Worm (Caenorhabditis elegans) whole organism, L1 larva: ENCODE results near the gene fbxa-214.
A peak's percentile ranks its signal among the peaks of the same experiment; 100 is the strongest.

Experiments
- C04F5.9 ChIP-seq: sonication (generic microtip); optimal IDR thresholded peaks from 2 replicates; lab custom pipeline; 2016; ENCODE audit warnings: missing genetic modification characterization, missing compliant biosample characterization
- C16A3.4 ChIP-seq: fragments of 150-350 bp; optimal IDR thresholded peaks from 2 replicates; lab custom pipeline; 2014; ENCODE audit warnings: missing biosample characterization, missing genetic modification characterization
- blmp-1 ChIP-seq: fragments of 150-350 bp; optimal IDR thresholded peaks from 2 replicates; lab custom pipeline; 2014; ENCODE audit warnings: missing biosample characterization, missing genetic modification characterization
- ceh-8 ChIP-seq: fragments of 200-800 bp; sonication (Bioruptor generic); optimal IDR thresholded peaks from 2 replicates; lab custom pipeline; 2018; ENCODE audit warnings: mild to moderate bottlenecking, missing genetic modification characterization, moderate library complexity, missing compliant biosample characterization
- ceh-82 ChIP-seq, 3 experiments: fragments of 150-350 bp in 1 of 3; sonication (generic microtip) in 2 of 3; optimal IDR thresholded peaks; 2 replicates each; lab custom pipeline; 2014 to 2017; ENCODE audit warnings: missing biosample characterization in 3 of 3, missing genetic modification characterization in 3 of 3
- ceh-88 ChIP-seq: fragments of 200-800 bp; sonication (Bioruptor generic); IDR thresholded peaks from 2 replicates; pipeline ENCODE4 v1.3.6; 2022; ENCODE audit warnings: missing genetic modification characterization, missing compliant biosample characterization
- dpl-1 ChIP-seq, 3 experiments: fragments of 150-350 bp in 2 of 3; sonication (generic microtip) in 1 of 3; optimal IDR thresholded peaks; 2 replicates each; lab custom pipeline; 2014 to 2017; ENCODE audit warnings: missing biosample characterization in 3 of 3, missing genetic modification characterization in 3 of 3, missing genetic modification reagents in 3 of 3
- efl-1 ChIP-seq, 4 experiments: fragments of 150-350 bp; optimal IDR thresholded peaks in 3 of 4; peaks in 1 of 4; 1 replicate in 1 of 4; 2 replicates in 3 of 4; lab custom pipeline; 2014; ENCODE audit warnings: missing biosample characterization in 2 of 4, missing genetic modification characterization in 2 of 4, missing genetic modification reagents in 2 of 4
- efl-3 ChIP-seq: fragments of 200-800 bp; sonication (Bioruptor generic); optimal IDR thresholded peaks from 2 replicates; lab custom pipeline; 2018; ENCODE audit warnings: mild to moderate bottlenecking, missing genetic modification characterization, missing compliant biosample characterization
- egl-13 ChIP-seq: sonication (generic microtip); optimal IDR thresholded peaks from 2 replicates; lab custom pipeline; 2016; ENCODE audit warnings: missing genotype, missing genetic modification reagents, missing genetic modification characterization, missing compliant biosample characterization
- elt-2 ChIP-seq: sonication (generic microtip); optimal IDR thresholded peaks from 2 replicates; lab custom pipeline; 2016; ENCODE audit warnings: missing genetic modification characterization, mild to moderate bottlenecking, inconsistent platforms, missing compliant biosample characterization, missing genetic modification reagents
- elt-3 ChIP-seq, 6 experiments: fragments of 150-350 bp in 1 of 6; sonication (generic microtip); optimal IDR thresholded peaks; 2 replicates each; lab custom pipeline; 2017 to 2018; ENCODE audit warnings: missing biosample characterization in 6 of 6, missing genetic modification characterization in 6 of 6, inconsistent platforms in 1 of 6
- ets-5 ChIP-seq: fragments of 200-800 bp; sonication (Bioruptor generic); IDR thresholded peaks from 2 replicates; pipeline ENCODE4 v1.3.6; 2022; ENCODE audit warnings: missing genetic modification characterization, missing compliant biosample characterization
- fkh-10 ChIP-seq: sonication (generic microtip); optimal IDR thresholded peaks from 2 replicates; lab custom pipeline; 2017; ENCODE audit warnings: missing biosample characterization, missing genetic modification reagents, missing genetic modification characterization
- fkh-8 ChIP-seq: sonication (generic microtip); optimal IDR thresholded peaks from 2 replicates; lab custom pipeline; 2016; ENCODE audit warnings: mild to moderate bottlenecking, missing genetic modification characterization, missing compliant biosample characterization
- fos-1 ChIP-seq: fragments of 150-350 bp; optimal IDR thresholded peaks from 2 replicates; lab custom pipeline; 2014; ENCODE audit warnings: missing biosample characterization, missing genetic modification characterization
- grh-1 ChIP-seq: fragments of 200-800 bp; sonication (Bioruptor generic); IDR thresholded peaks from 2 replicates; pipeline ENCODE4 v1.3.6; 2022; ENCODE audit warnings: missing genetic modification reagents, missing genetic modification characterization, missing compliant biosample characterization
- hlh-17 ChIP-seq: fragments of 200-800 bp; sonication (Bioruptor generic); optimal IDR thresholded peaks from 2 replicates; lab custom pipeline; 2018; ENCODE audit warnings: missing genetic modification characterization, mild to moderate bottlenecking, missing compliant biosample characterization, moderate library complexity, borderline replicate concordance
- hpl-2 ChIP-seq: fragments of 150-350 bp; optimal IDR thresholded peaks from 2 replicates; lab custom pipeline; 2014; ENCODE audit warnings: missing biosample characterization, missing genetic modification reagents, missing genetic modification characterization
- lin-13 ChIP-seq: fragments of 150-350 bp; optimal IDR thresholded peaks from 2 replicates; lab custom pipeline; 2014; ENCODE audit warnings: missing biosample characterization, missing genetic modification reagents, missing genetic modification characterization
- lin-15B ChIP-seq: fragments of 150-350 bp; sonication (generic microtip); optimal IDR thresholded peaks from 3 replicates; lab custom pipeline; 2014; ENCODE audit warnings: missing biosample characterization, missing genetic modification characterization
- lin-35 ChIP-seq, 2 experiments: fragments of 150-350 bp; optimal IDR thresholded peaks; 2 replicates each; lab custom pipeline; 2014; ENCODE audit warnings: missing biosample characterization in 2 of 2, missing genetic modification characterization in 2 of 2, missing genetic modification reagents in 2 of 2
- lin-39 ChIP-seq: fragments of 150-350 bp; optimal IDR thresholded peaks from 2 replicates; lab custom pipeline; 2014; ENCODE audit warnings: missing biosample characterization, missing genetic modification reagents, missing genetic modification characterization
- lir-3 ChIP-seq: sonication (generic microtip); optimal IDR thresholded peaks from 2 replicates; lab custom pipeline; 2016; ENCODE audit warnings: mild to moderate bottlenecking, missing genetic modification characterization, moderate library complexity, missing compliant biosample characterization; ENCODE audit not compliant: poor library complexity
- lsy-2 ChIP-seq, 2 experiments: fragments of 150-350 bp; optimal IDR thresholded peaks; 2 replicates each; lab custom pipeline; 2014; ENCODE audit warnings: missing biosample characterization in 2 of 2, missing genetic modification characterization in 2 of 2
- mef-2 ChIP-seq: fragments of 150-350 bp; optimal IDR thresholded peaks from 2 replicates; lab custom pipeline; 2014; ENCODE audit warnings: missing biosample characterization, missing genetic modification characterization
- mep-1 ChIP-seq: fragments of 150-350 bp; optimal IDR thresholded peaks from 2 replicates; lab custom pipeline; 2014; ENCODE audit warnings: missing biosample characterization, missing genetic modification characterization
- nhr-11 ChIP-seq: fragments of 150-350 bp; optimal IDR thresholded peaks from 2 replicates; lab custom pipeline; 2014; ENCODE audit warnings: missing biosample characterization, missing genetic modification characterization
- nhr-12 ChIP-seq: sonication (generic microtip); optimal IDR thresholded peaks from 2 replicates; lab custom pipeline; 2017; ENCODE audit warnings: missing biosample characterization, missing genetic modification characterization
- nhr-19 ChIP-seq: fragments of 200-800 bp; sonication (Bioruptor generic); conservative IDR thresholded peaks from 2 replicates; pipeline ENCODE4 v1.3.6; 2022; ENCODE audit warnings: missing genetic modification characterization, missing compliant biosample characterization
- nhr-28 ChIP-seq: fragments of 150-350 bp; optimal IDR thresholded peaks from 2 replicates; lab custom pipeline; 2014; ENCODE audit warnings: missing biosample characterization, missing genetic modification characterization
- nhr-76 ChIP-seq: sonication (generic microtip); optimal IDR thresholded peaks from 2 replicates; lab custom pipeline; 2017; ENCODE audit warnings: missing biosample characterization, missing genetic modification characterization
- nhr-84 ChIP-seq: sonication (generic microtip); optimal IDR thresholded peaks from 2 replicates; lab custom pipeline; 2017; ENCODE audit warnings: missing biosample characterization, missing genetic modification characterization
- nhr-90 ChIP-seq: sonication (generic microtip); optimal IDR thresholded peaks from 2 replicates; lab custom pipeline; 2016; ENCODE audit warnings: mild to moderate bottlenecking, missing genetic modification characterization, missing compliant biosample characterization; ENCODE audit not compliant: poor library complexity
- pag-3 ChIP-seq: sonication (generic microtip); optimal IDR thresholded peaks from 2 replicates; lab custom pipeline; 2017; ENCODE audit warnings: missing genetic modification characterization, mild to moderate bottlenecking, missing compliant biosample characterization, antibody characterized with exemption, borderline replicate concordance; ENCODE audit not compliant: insufficient read depth
- pax-3 ChIP-seq: fragments of 200-800 bp; sonication (Bioruptor generic); optimal IDR thresholded peaks from 2 replicates; lab custom pipeline; 2018; ENCODE audit warnings: mild to moderate bottlenecking, missing genetic modification characterization, moderate library complexity, missing compliant biosample characterization
- sox-4 ChIP-seq: sonication (generic microtip); optimal IDR thresholded peaks from 2 replicates; lab custom pipeline; 2016; ENCODE audit warnings: missing genetic modification characterization, missing compliant biosample characterization
- sptf-1 ChIP-seq: fragments of 150-350 bp; optimal IDR thresholded peaks from 2 replicates; lab custom pipeline; 2014; ENCODE audit warnings: missing biosample characterization, missing genetic modification characterization
- sup-37 ChIP-seq: fragments of 200-800 bp; sonication (Bioruptor generic); optimal IDR thresholded peaks from 2 replicates; lab custom pipeline; 2018; ENCODE audit warnings: mild to moderate bottlenecking, missing genetic modification characterization, missing compliant biosample characterization
- tlp-1 ChIP-seq: fragments of 150-350 bp; optimal IDR thresholded peaks from 2 replicates; lab custom pipeline; 2014; ENCODE audit warnings: missing biosample characterization, missing genetic modification characterization
- unc-130 ChIP-seq: fragments of 150-350 bp; optimal IDR thresholded peaks from 2 replicates; lab custom pipeline; 2017; ENCODE audit warnings: missing biosample characterization, missing genetic modification characterization, inconsistent platforms
- unc-30 ChIP-seq: sonication (generic microtip); optimal IDR thresholded peaks from 2 replicates; lab custom pipeline; 2017; ENCODE audit warnings: missing biosample characterization, missing genetic modification characterization
- unc-62 ChIP-seq: fragments of 150-350 bp; optimal IDR thresholded peaks from 2 replicates; lab custom pipeline; 2014; ENCODE audit warnings: missing biosample characterization, missing genetic modification reagents, missing genetic modification characterization
- vab-15 ChIP-seq: sonication (generic microtip); optimal IDR thresholded peaks from 2 replicates; lab custom pipeline; 2017; ENCODE audit warnings: missing genotype, mild to moderate bottlenecking, missing genetic modification characterization, missing compliant biosample characterization
- zag-1 ChIP-seq: fragments of 150-350 bp; optimal IDR thresholded peaks from 2 replicates; lab custom pipeline; 2014; ENCODE audit warnings: missing biosample characterization, missing genetic modification characterization
- ztf-4 ChIP-seq: fragments of 150-350 bp; optimal IDR thresholded peaks from 2 replicates; lab custom pipeline; 2014; ENCODE audit warnings: missing biosample characterization, missing genetic modification characterization

fbxa-214 gene

ce11 chrV:6101243-6101898, 31.5 kb upstream of the fbxa-214 start:
- TF ChIP-seq efl-1 (optimal IDR thresholded peaks at IDR 0.05; lab: Kevin White, UChicago) (peak; percentile 8 to 25), efl-1 (GFP tag; optimal IDR thresholded peaks at IDR 0.05 in 1 of 2; lab: Kevin White, UChicago) (peak; percentile 54 to 80), lsy-2 (tag; optimal IDR thresholded peaks at IDR 0.05; lab: Kevin White, UChicago) (peak in 1 of 2 experiments; percentile 80), elt-2 (tag; lab: Kevin White, UChicago) (peak; percentile 60), lin-35 (GFP tag; optimal IDR thresholded peaks at IDR 0.05; lab: Kevin White, UChicago) (peak; percentile 18 to 33), elt-3 (tag; optimal IDR thresholded peaks at IDR 0.05; lab: Kevin White, UChicago) (peak in 1 of 6 experiments; percentile 4), dpl-1 (GFP tag; optimal IDR thresholded peaks at IDR 0.05; lab: Kevin White, UChicago) (peak in 2 of 3 experiments; percentile 20 to 63), pag-3 (tag; lab: Kevin White, UChicago) (no peak), blmp-1 (no peak)

ce11 chrV:6100492-6101004, 30.7 kb upstream of the fbxa-214 start, which contains the start of gene crt-1:
Gene crt-1 (minus strand): TSS chrV:6100542.
- TF ChIP-seq nhr-90 (tag; lab: Kevin White, UChicago) (peak; percentile 94), fkh-10 (GFP tag; lab: Kevin White, UChicago) (peak; percentile 74), grh-1 (peak; percentile 97), egl-13 (tag; lab: Kevin White, UChicago) (peak; percentile 92), nhr-11 (peak; percentile 78), sox-4 (peak; percentile 80), lin-35 (GFP tag; optimal IDR thresholded peaks at IDR 0.05; lab: Kevin White, UChicago) (peak; percentile 88), vab-15 (tag; lab: Kevin White, UChicago) (no peak), blmp-1 (peak; percentile 72), unc-130 (tag; lab: Kevin White, UChicago) (peak; percentile 74), unc-30 (tag; lab: Kevin White, UChicago) (no peak), C04F5.9 (peak; percentile 63), ets-5 (GFP tag; lab: Robert Waterston, UW) (no peak), hpl-2 (GFP tag; lab: Kevin White, UChicago) (peak; percentile 42), elt-3 (tag; optimal IDR thresholded peaks at IDR 0.05; lab: Kevin White, UChicago) (peak in 4 of 6 experiments; percentile 46 to 88 (median 75)), nhr-19 (GFP tag; lab: Robert Waterston, UW) (peak; percentile 95), mef-2 (peak; percentile 67), lin-15B (tag; lab: Kevin White, UChicago) (peak; percentile 89), C16A3.4 (tag; lab: Kevin White, UChicago) (peak; percentile 79), lin-13 (GFP tag; lab: Kevin White, UChicago) (peak; percentile 95), nhr-84 (tag; lab: Kevin White, UChicago) (no peak), zag-1 (tag; lab: Kevin White, UChicago) (no peak), nhr-76 (tag; lab: Kevin White, UChicago) (peak; percentile 71), pax-3 (peak; percentile 92), nhr-12 (tag; lab: Kevin White, UChicago) (no peak), elt-2 (tag; lab: Kevin White, UChicago) (peak; percentile 93), ceh-8 (GFP tag; lab: Kevin White, UChicago) (peak; percentile 88), lir-3 (tag; lab: Kevin White, UChicago) (peak; percentile 69), fkh-8 (tag; lab: Kevin White, UChicago) (peak; percentile 96), tlp-1 (no peak), hlh-17 (GFP tag; lab: Kevin White, UChicago) (no peak), lin-39 (tag; lab: Kevin White, UChicago) (peak; percentile 68), fos-1 (tag; lab: Kevin White, UChicago) (peak; percentile 72), lsy-2 (tag; optimal IDR thresholded peaks at IDR 0.05; lab: Kevin White, UChicago) (peak; percentile 95 to 96), efl-3 (GFP tag; lab: Kevin White, UChicago) (peak; percentile 68), ceh-82 (tag; optimal IDR thresholded peaks at IDR 0.05; lab: Kevin White, UChicago) (peak; percentile 76 to 92 (median 89)), sup-37 (GFP tag; lab: Kevin White, UChicago) (peak; percentile 95), sptf-1 (tag; lab: Kevin White, UChicago) (no peak), nhr-28 (tag; lab: Kevin White, UChicago) (no peak), unc-62 (no peak), efl-1 (optimal IDR thresholded peaks at IDR 0.05; lab: Kevin White, UChicago) (peak; percentile 88 to 89), efl-1 (GFP tag; optimal IDR thresholded peaks at IDR 0.05 in 1 of 2; lab: Kevin White, UChicago) (peak; percentile 78 to 98), ceh-88 (GFP tag; lab: Robert Waterston, UW) (peak; percentile 44), ztf-4 (tag; lab: Kevin White, UChicago) (peak; percentile 42), mep-1 (tag; lab: Kevin White, UChicago) (peak; percentile 81)
